Worm (Caenorhabditis elegans): Measurements from ENCODE around the gene R07H5.11.

ce11 chrIV:11226545-11226944 is 24.0 kb downstream of the R07H5.11 start:
- no peak for TF ChIP-seq C38D4.7 (GFP tag; optimal IDR thresholded peaks at IDR 0.05)
- no peak for TF ChIP-seq sox-2 (GFP tag; IDR thresholded peaks at IDR 0.05)
- no peak for TF ChIP-seq pha-4 (tag; optimal IDR thresholded peaks at IDR 0.05)
- no peak for TF ChIP-seq odd-2 (tag; optimal IDR thresholded peaks at IDR 0.05)
- TF ChIP-seq pqm-1 (tag; optimal IDR thresholded peaks at IDR 0.05) = no peak
- TF ChIP-seq madf-2 (tag; optimal IDR thresholded peaks at IDR 0.05) = no peak
- no peak for TF ChIP-seq unc-86 (tag; optimal IDR thresholded peaks at IDR 0.05)
- no peak for TF ChIP-seq gmeb-2 (tag; optimal IDR thresholded peaks at IDR 0.05)
- TF ChIP-seq ttx-3 (tag; optimal IDR thresholded peaks at IDR 0.05) = no peak
- TF ChIP-seq K02D7.2 (tag; optimal IDR thresholded peaks at IDR 0.05) = no peak
- no peak for TF ChIP-seq fkh-10 (GFP tag; optimal IDR thresholded peaks at IDR 0.05)

Data from whole organism, late embryonic.